Worm (Caenorhabditis elegans) whole organism, mixed stage, embryonic: ENCODE data around the gene snrp-40.1.

ENCODE experiments used
- M03D4.4 ChIP-seq: sonication (generic microtip); optimal IDR thresholded peaks from 2 replicates; lab custom pipeline; 2017; ENCODE audit warnings: mild to moderate bottlenecking, missing genetic modification characterization, missing compliant biosample characterization
- bed-3 ChIP-seq: fragments of 200-800 bp; sonication (Bioruptor generic); optimal IDR thresholded peaks from 3 replicates; lab custom pipeline; 2018; ENCODE audit warnings: mild to moderate bottlenecking, missing genetic modification characterization, moderate library complexity, missing compliant biosample characterization
- blmp-1 ChIP-seq: fragments of 150-350 bp; optimal IDR thresholded peaks from 2 replicates; lab custom pipeline; 2014; ENCODE audit warnings: missing biosample characterization, missing genetic modification characterization
- ceh-39 ChIP-seq: fragments of 150-350 bp; optimal IDR thresholded peaks from 2 replicates; lab custom pipeline; 2014; ENCODE audit warnings: missing biosample characterization, missing genetic modification characterization
- ceh-43 ChIP-seq: fragments of 200-800 bp; sonication (Bioruptor generic); optimal IDR thresholded peaks from 2 replicates; lab custom pipeline; 2018; ENCODE audit warnings: mild to moderate bottlenecking, missing genetic modification characterization, moderate library complexity, missing compliant biosample characterization
- ces-1 ChIP-seq: fragments of 150-350 bp; optimal IDR thresholded peaks from 2 replicates; lab custom pipeline; 2014; ENCODE audit warnings: missing biosample characterization, missing genetic modification reagents, missing genetic modification characterization
- cnd-1 ChIP-seq: fragments of 200-800 bp; sonication (Bioruptor generic); optimal IDR thresholded peaks from 2 replicates; lab custom pipeline; 2018; ENCODE audit warnings: mild to moderate bottlenecking, missing genetic modification characterization, missing compliant biosample characterization
- drap-1 ChIP-seq: fragments of 200-800 bp; sonication (Bioruptor generic); optimal IDR thresholded peaks from 3 replicates; lab custom pipeline; 2018; ENCODE audit warnings: mild to moderate bottlenecking, missing genetic modification characterization, missing compliant biosample characterization
- elt-1 ChIP-seq: sonication (generic microtip); optimal IDR thresholded peaks from 2 replicates; lab custom pipeline; 2017; ENCODE audit warnings: missing genetic modification characterization, mild to moderate bottlenecking, missing compliant biosample characterization, antibody characterized with exemption, moderate library complexity, borderline replicate concordance; ENCODE audit not compliant: insufficient read depth
- ham-2 ChIP-seq: fragments of 200-800 bp; sonication (Bioruptor generic); optimal IDR thresholded peaks from 2 replicates; lab custom pipeline; 2018; ENCODE audit warnings: mild to moderate bottlenecking, missing genetic modification characterization, missing compliant biosample characterization
- hlh-1 ChIP-seq: fragments of 150-350 bp; optimal IDR thresholded peaks from 2 replicates; lab custom pipeline; 2014; ENCODE audit warnings: missing biosample characterization, missing genetic modification reagents, missing genetic modification characterization
- lin-13 ChIP-seq: fragments of 150-350 bp; optimal IDR thresholded peaks from 2 replicates; lab custom pipeline; 2014; ENCODE audit warnings: missing biosample characterization, missing genetic modification characterization
- lin-32 ChIP-seq: fragments of 200-800 bp; sonication (Bioruptor generic); optimal IDR thresholded peaks from 2 replicates; lab custom pipeline; 2018; ENCODE audit warnings: mild to moderate bottlenecking, missing genetic modification characterization, missing compliant biosample characterization
- lsy-2 ChIP-seq: fragments of 150-350 bp; optimal IDR thresholded peaks from 2 replicates; lab custom pipeline; 2014; ENCODE audit warnings: missing biosample characterization, missing genetic modification characterization
- mab-5 ChIP-seq: fragments of 150-350 bp; optimal IDR thresholded peaks from 2 replicates; lab custom pipeline; 2014; ENCODE audit warnings: missing biosample characterization, missing genetic modification characterization
- mep-1 ChIP-seq: fragments of 150-350 bp; optimal IDR thresholded peaks from 2 replicates; lab custom pipeline; 2017; ENCODE audit warnings: missing biosample characterization, missing genetic modification reagents, missing genetic modification characterization, inconsistent platforms
- mls-2 ChIP-seq: sonication (generic microtip); optimal IDR thresholded peaks from 2 replicates; lab custom pipeline; 2016; ENCODE audit warnings: mild to moderate bottlenecking, missing genetic modification characterization, moderate library complexity, missing compliant biosample characterization
- nhr-12 ChIP-seq: fragments of 150-350 bp; optimal IDR thresholded peaks from 2 replicates; lab custom pipeline; 2014; ENCODE audit warnings: missing biosample characterization, missing genetic modification characterization
- nhr-2 ChIP-seq: fragments of 150-350 bp; optimal IDR thresholded peaks from 2 replicates; lab custom pipeline; 2014; ENCODE audit warnings: missing biosample characterization, missing genetic modification characterization
- nhr-237 ChIP-seq: fragments of 150-350 bp; optimal IDR thresholded peaks from 2 replicates; lab custom pipeline; 2014; ENCODE audit warnings: missing biosample characterization, missing genetic modification characterization
- nhr-28 ChIP-seq: fragments of 150-350 bp; optimal IDR thresholded peaks from 2 replicates; lab custom pipeline; 2014; ENCODE audit warnings: missing biosample characterization, missing genetic modification characterization
- nhr-76 ChIP-seq: sonication (generic microtip); optimal IDR thresholded peaks from 2 replicates; lab custom pipeline; 2017; ENCODE audit warnings: missing biosample characterization, missing genetic modification characterization
- pha-4 ChIP-seq: fragments of 150-350 bp; optimal IDR thresholded peaks from 2 replicates; lab custom pipeline; 2018; ENCODE audit warnings: missing biosample characterization, missing genetic modification reagents, missing genetic modification characterization
- sem-2 ChIP-seq: fragments of 200-800 bp; sonication (Bioruptor generic); optimal IDR thresholded peaks from 2 replicates; lab custom pipeline; 2018; ENCODE audit warnings: mild to moderate bottlenecking, missing genetic modification characterization, missing compliant biosample characterization
- snpc-4 ChIP-seq: fragments of 150-350 bp; optimal IDR thresholded peaks from 2 replicates; lab custom pipeline; 2014; ENCODE audit warnings: missing biosample characterization, missing genetic modification characterization
- sptf-1 ChIP-seq: sonication (generic microtip); optimal IDR thresholded peaks from 2 replicates; lab custom pipeline; 2017; ENCODE audit warnings: mild to moderate bottlenecking, missing genetic modification characterization, moderate library complexity, missing compliant biosample characterization
- tbx-8 ChIP-seq: fragments of 200-800 bp; sonication (Bioruptor generic); optimal IDR thresholded peaks from 2 replicates; lab custom pipeline; 2018; ENCODE audit warnings: mild to moderate bottlenecking, missing genetic modification characterization, moderate library complexity, missing compliant biosample characterization
- unc-120 ChIP-seq: sonication (generic microtip); optimal IDR thresholded peaks from 2 replicates; lab custom pipeline; 2017; ENCODE audit warnings: missing genetic modification characterization, missing compliant biosample characterization; ENCODE audit not compliant: poor library complexity, severe bottlenecking
- unc-39 ChIP-seq: fragments of 150-350 bp; optimal IDR thresholded peaks from 2 replicates; lab custom pipeline; 2014; ENCODE audit warnings: missing biosample characterization, missing genetic modification characterization
- unc-62 ChIP-seq: fragments of 150-350 bp; optimal IDR thresholded peaks from 2 replicates; lab custom pipeline; 2014; ENCODE audit warnings: missing biosample characterization, missing genetic modification reagents, missing genetic modification characterization
- zip-8 ChIP-seq: fragments of 150-350 bp; optimal IDR thresholded peaks from 2 replicates; lab custom pipeline; 2014; ENCODE audit warnings: missing biosample characterization, missing genetic modification characterization
- ztf-11 ChIP-seq: fragments of 150-350 bp; optimal IDR thresholded peaks from 2 replicates; lab custom pipeline; 2014; ENCODE audit warnings: missing biosample characterization, missing genetic modification characterization

The snrp-40.1 gene

ce11 chrX:11266711-11267110 is 32.9 kb downstream of the snrp-40.1 start, which contains the start of gene C03A3.9:
Gene C03A3.9, plus strand, starts transcription at chrX:11267011.
- no peak for TF ChIP-seq blmp-1 (tag; lab: Kevin White, UChicago)
- no peak for TF ChIP-seq nhr-2 (tag; lab: Kevin White, UChicago)
- no peak for TF ChIP-seq M03D4.4
- no peak for TF ChIP-seq elt-1
- no peak for TF ChIP-seq ceh-39 (tag; lab: Kevin White, UChicago)
- no peak for TF ChIP-seq zip-8 (tag; lab: Kevin White, UChicago)
- no peak for TF ChIP-seq nhr-237 (tag; lab: Kevin White, UChicago)
- no peak for TF ChIP-seq snpc-4
- no peak for TF ChIP-seq sem-2 (GFP tag; lab: Kevin White, UChicago)

ce11 chrX:11264715-11265114 is 34.9 kb downstream of the snrp-40.1 start:
- TF ChIP-seq mls-2 (tag; lab: Kevin White, UChicago), result no peak
- TF ChIP-seq lin-32 (GFP tag; lab: Kevin White, UChicago), result no peak
- TF ChIP-seq bed-3, result no peak
- TF ChIP-seq ces-1 (GFP tag; lab: Kevin White, UChicago), result no peak
- TF ChIP-seq unc-62 (GFP tag; lab: Kevin White, UChicago), result no peak
- no peak for TF ChIP-seq nhr-237 (tag; lab: Kevin White, UChicago)
- TF ChIP-seq lsy-2 (tag; lab: Kevin White, UChicago), result no peak
- no peak for TF ChIP-seq blmp-1 (tag; lab: Kevin White, UChicago)
- no peak for TF ChIP-seq tbx-8 (GFP tag; lab: Kevin White, UChicago)
- no peak for TF ChIP-seq lin-13 (tag; lab: Kevin White, UChicago)

- TF ChIP-seq mls-2 (tag; lab: Kevin White, UChicago) (peak; percentile 35), ces-1 (GFP tag; lab: Kevin White, UChicago) (peak; percentile 88), ham-2 (no peak), unc-120 (tag; lab: Kevin White, UChicago) (peak; percentile 43), M03D4.4 (no peak), nhr-12 (tag; lab: Kevin White, UChicago) (no peak), sptf-1 (peak; percentile 50), ztf-11 (peak; percentile 27), blmp-1 (tag; lab: Kevin White, UChicago) (peak; percentile 49), unc-62 (GFP tag; lab: Kevin White, UChicago) (no peak), nhr-2 (tag; lab: Kevin White, UChicago) (no peak), sem-2 (GFP tag; lab: Kevin White, UChicago) (no peak), nhr-28 (tag; lab: Kevin White, UChicago) (no peak), tbx-8 (GFP tag; lab: Kevin White, UChicago) (no peak), mep-1 (peak; percentile 84), bed-3 (no peak), nhr-76 (tag; lab: Kevin White, UChicago) (no peak), mab-5 (tag; lab: Kevin White, UChicago) (no peak), zip-8 (tag; lab: Kevin White, UChicago) (no peak), pha-4 (tag; lab: Kevin White, UChicago) (peak; percentile 38), ceh-43 (GFP tag; lab: Kevin White, UChicago) (peak; percentile 1), cnd-1 (tag; lab: Kevin White, UChicago) (peak; percentile 24), elt-1 (no peak), lsy-2 (tag; lab: Kevin White, UChicago) (peak; percentile 32), hlh-1 (tag; lab: Kevin White, UChicago) (no peak), unc-39 (tag; lab: Kevin White, UChicago) (no peak), snpc-4 (no peak), drap-1 (GFP tag; lab: Kevin White, UChicago) (peak; percentile 39), lin-32 (GFP tag; lab: Kevin White, UChicago) (no peak)
Observed at ce11 chrX:11262319-11263074, 37.1 kb downstream of the snrp-40.1 start, which contains the start of gene C03A3.2. Gene C03A3.2, plus strand, starts transcription at chrX:11262848.

ce11 chrX:11257071-11257470 is 42.5 kb downstream of the snrp-40.1 start, which contains the start of gene C03A3.1:
Gene C03A3.1, plus strand, starts transcription at chrX:11257361.
- TF ChIP-seq lin-32 (GFP tag; lab: Kevin White, UChicago) (peak; percentile 29), lsy-2 (tag; lab: Kevin White, UChicago) (no peak), nhr-12 (tag; lab: Kevin White, UChicago) (no peak), lin-13 (tag; lab: Kevin White, UChicago) (peak; percentile 17), pha-4 (tag; lab: Kevin White, UChicago) (no peak), cnd-1 (tag; lab: Kevin White, UChicago) (peak; percentile 61), bed-3 (no peak), drap-1 (GFP tag; lab: Kevin White, UChicago) (peak; percentile 47), sptf-1 (peak; percentile 35), unc-120 (tag; lab: Kevin White, UChicago) (peak; percentile 40), mls-2 (tag; lab: Kevin White, UChicago) (peak; percentile 51), ces-1 (GFP tag; lab: Kevin White, UChicago) (peak; percentile 36), hlh-1 (tag; lab: Kevin White, UChicago) (peak; percentile 14)
- TF ChIP-seq, all 35 proteins: peak for 9
